Worm (Caenorhabditis elegans) whole organism, late embryonic: Measurements from ENCODE around the gene R03H10.7.
A peak's percentile ranks its signal among the peaks of the same experiment; 100 is the strongest.

ENCODE experiments used
- C08G9.2 ChIP-seq: sonication (generic microtip); optimal IDR thresholded peaks from 2 replicates; lab custom pipeline; 2016; ENCODE audit warnings: mild to moderate bottlenecking, missing genetic modification characterization, moderate library complexity, missing compliant biosample characterization
- F13H6.1 ChIP-seq: sonication (generic microtip); optimal IDR thresholded peaks from 2 replicates; lab custom pipeline; 2016; ENCODE audit warnings: missing genetic modification characterization, missing compliant biosample characterization
- K02D7.2 ChIP-seq: sonication (generic microtip); optimal IDR thresholded peaks from 2 replicates; lab custom pipeline; 2017; ENCODE audit warnings: mild to moderate bottlenecking, missing genetic modification characterization, missing compliant biosample characterization
- ceh-18 ChIP-seq: sonication (generic microtip); optimal IDR thresholded peaks from 2 replicates; lab custom pipeline; 2016; ENCODE audit warnings: missing genetic modification characterization, missing compliant biosample characterization
- ceh-19 ChIP-seq: fragments of 200-800 bp; sonication (Bioruptor generic); optimal IDR thresholded peaks from 2 replicates; lab custom pipeline; 2018; ENCODE audit warnings: mild to moderate bottlenecking, missing genetic modification characterization, missing compliant biosample characterization
- ceh-24 ChIP-seq: sonication (generic microtip); optimal IDR thresholded peaks from 2 replicates; lab custom pipeline; 2016; ENCODE audit warnings: mild to moderate bottlenecking, missing genetic modification characterization, missing compliant biosample characterization
- ceh-30 ChIP-seq: fragments of 150-350 bp; optimal IDR thresholded peaks from 2 replicates; lab custom pipeline; 2014; ENCODE audit warnings: missing biosample characterization, missing genetic modification characterization
- ceh-31 ChIP-seq: sonication (generic microtip); optimal IDR thresholded peaks from 2 replicates; lab custom pipeline; 2016; ENCODE audit warnings: missing genetic modification characterization, missing compliant biosample characterization
- ceh-6 ChIP-seq: fragments of 200-800 bp; sonication (Bioruptor generic); optimal IDR thresholded peaks from 2 replicates; lab custom pipeline; 2018; ENCODE audit warnings: mild to moderate bottlenecking, missing genetic modification characterization, missing compliant biosample characterization
- dmd-4 ChIP-seq: sonication (generic microtip); optimal IDR thresholded peaks from 2 replicates; lab custom pipeline; 2016; ENCODE audit warnings: borderline replicate concordance, missing genetic modification characterization, missing compliant biosample characterization
- ets-4 ChIP-seq: sonication (generic microtip); optimal IDR thresholded peaks from 2 replicates; lab custom pipeline; 2016; ENCODE audit warnings: missing genetic modification characterization, missing compliant biosample characterization
- eyg-1 ChIP-seq: sonication (generic microtip); optimal IDR thresholded peaks from 2 replicates; lab custom pipeline; 2016; ENCODE audit warnings: missing genotype, missing genetic modification characterization, missing compliant biosample characterization
- fkh-6 ChIP-seq: sonication (generic microtip); optimal IDR thresholded peaks from 2 replicates; lab custom pipeline; 2016; ENCODE audit warnings: missing genetic modification characterization, missing compliant biosample characterization
- gmeb-2 ChIP-seq: sonication (generic microtip); optimal IDR thresholded peaks from 2 replicates; lab custom pipeline; 2016; ENCODE audit warnings: missing genetic modification characterization, inconsistent platforms, missing compliant biosample characterization
- hlh-13 ChIP-seq: fragments of 200-800 bp; sonication (Bioruptor generic); optimal IDR thresholded peaks from 2 replicates; lab custom pipeline; 2018; ENCODE audit warnings: mild to moderate bottlenecking, missing genetic modification characterization, missing compliant biosample characterization
- hlh-8 ChIP-seq: sonication (generic microtip); optimal IDR thresholded peaks from 2 replicates; lab custom pipeline; 2016; ENCODE audit warnings: missing genotype, missing genetic modification characterization, missing compliant biosample characterization
- lim-6 ChIP-seq: sonication (generic microtip); optimal IDR thresholded peaks from 2 replicates; lab custom pipeline; 2016; ENCODE audit warnings: missing genetic modification characterization, missing compliant biosample characterization
- lin-11 ChIP-seq: fragments of 200-800 bp; sonication (Bioruptor generic); optimal IDR thresholded peaks from 2 replicates; lab custom pipeline; 2018; ENCODE audit warnings: mild to moderate bottlenecking, missing genetic modification characterization, missing compliant biosample characterization
- madf-2 ChIP-seq: sonication (generic microtip); optimal IDR thresholded peaks from 2 replicates; lab custom pipeline; 2017; ENCODE audit warnings: missing genetic modification characterization, missing compliant biosample characterization
- mec-3 ChIP-seq: sonication (generic microtip); optimal IDR thresholded peaks from 2 replicates; lab custom pipeline; 2016; ENCODE audit warnings: borderline replicate concordance, missing genetic modification characterization, missing compliant biosample characterization
- nfya-1 ChIP-seq: sonication (generic microtip); optimal IDR thresholded peaks from 2 replicates; lab custom pipeline; 2017; ENCODE audit warnings: missing genetic modification characterization, mild to moderate bottlenecking, missing compliant biosample characterization, antibody characterized with exemption, moderate library complexity
- nhr-11 ChIP-seq: fragments of 150-350 bp; optimal IDR thresholded peaks from 2 replicates; lab custom pipeline; 2014; ENCODE audit warnings: missing biosample characterization, missing genetic modification characterization
- pag-3 ChIP-seq: sonication (generic microtip); optimal IDR thresholded peaks from 2 replicates; lab custom pipeline; 2016; ENCODE audit warnings: missing compliant biosample characterization, missing genetic modification characterization, borderline replicate concordance
- pat-9 ChIP-seq: fragments of 200-800 bp; sonication (Bioruptor generic); optimal IDR thresholded peaks from 2 replicates; lab custom pipeline; 2018; ENCODE audit warnings: mild to moderate bottlenecking, missing genetic modification characterization, moderate library complexity, missing compliant biosample characterization
- pqm-1 ChIP-seq: sonication (generic microtip); optimal IDR thresholded peaks from 2 replicates; lab custom pipeline; 2016; ENCODE audit warnings: missing genetic modification characterization, missing compliant biosample characterization
- pros-1 ChIP-seq: fragments of 150-350 bp; optimal IDR thresholded peaks from 2 replicates; lab custom pipeline; 2014; ENCODE audit warnings: missing biosample characterization, missing genetic modification reagents, missing genetic modification characterization
- ref-2 ChIP-seq: sonication (generic microtip); optimal IDR thresholded peaks from 2 replicates; lab custom pipeline; 2016; ENCODE audit warnings: missing genetic modification characterization, missing compliant biosample characterization
- sdc-2 ChIP-seq: sonication (generic microtip); optimal IDR thresholded peaks from 2 replicates; lab custom pipeline; 2016; ENCODE audit warnings: missing genotype, missing genetic modification characterization, missing compliant biosample characterization
- sox-2 ChIP-seq: fragments of 200-800 bp; sonication (Bioruptor generic); IDR thresholded peaks from 2 replicates; pipeline ENCODE4 v1.3.6; 2022; ENCODE audit warnings: missing genetic modification reagents, missing genetic modification characterization, missing compliant biosample characterization
- sox-4 ChIP-seq: sonication (generic microtip); optimal IDR thresholded peaks from 2 replicates; lab custom pipeline; 2017; ENCODE audit warnings: mild to moderate bottlenecking, missing genetic modification characterization, inconsistent platforms, missing compliant biosample characterization
- syd-9 ChIP-seq: sonication (generic microtip); optimal IDR thresholded peaks from 2 replicates; lab custom pipeline; 2016; ENCODE audit warnings: mild to moderate bottlenecking, missing genetic modification characterization, moderate library complexity, missing compliant biosample characterization
- tbx-7 ChIP-seq: sonication (generic microtip); optimal IDR thresholded peaks from 2 replicates; lab custom pipeline; 2016; ENCODE audit warnings: missing genotype, missing genetic modification characterization, missing compliant biosample characterization
- unc-3 ChIP-seq, 2 experiments: fragments of 200-800 bp in 1 of 2; sonication (Bioruptor generic) in 1 of 2; sonication (generic microtip) in 1 of 2; conservative IDR thresholded peaks in 1 of 2; optimal IDR thresholded peaks in 1 of 2; 2 replicates each; pipeline versions ENCODE4 v1.3.6 to Lab custom; 2016 to 2022; ENCODE audit warnings: missing compliant biosample characterization in 2 of 2, missing genetic modification characterization in 2 of 2, missing genetic modification reagents in 1 of 2
- unc-42 ChIP-seq: sonication (generic microtip); optimal IDR thresholded peaks from 2 replicates; lab custom pipeline; 2016; ENCODE audit warnings: missing genotype, missing genetic modification characterization, missing compliant biosample characterization
- ztf-16 ChIP-seq: sonication (generic microtip); optimal IDR thresholded peaks from 2 replicates; lab custom pipeline; 2017; ENCODE audit warnings: missing genetic modification characterization, missing compliant biosample characterization

Gene R03H10.7

ce11 chrII:4152864-4153263, 25.9 kb downstream of the R03H10.7 start:
- TF ChIP-seq pros-1 (tag; lab: Kevin White, UChicago) (no peak), ceh-30 (tag; lab: Kevin White, UChicago) (no peak), pag-3 (tag; lab: Kevin White, UChicago) (no peak), sox-2 (GFP tag; lab: Robert Waterston, UW) (no peak), K02D7.2 (tag; lab: Kevin White, UChicago) (no peak), ref-2 (tag; lab: Kevin White, UChicago) (no peak), F13H6.1 (tag; lab: Kevin White, UChicago) (no peak), pat-9 (tag; lab: Kevin White, UChicago) (no peak)

- peak; percentile 14 for TF ChIP-seq ref-2 (tag; lab: Kevin White, UChicago)
- no peak for TF ChIP-seq ztf-16
- no peak for TF ChIP-seq ceh-6 (GFP tag; lab: Kevin White, UChicago)
- TF ChIP-seq mec-3, result peak; percentile 24
- TF ChIP-seq tbx-7 (tag; lab: Kevin White, UChicago), result no peak
- no peak for TF ChIP-seq C08G9.2
- peak; percentile 16 for TF ChIP-seq ceh-31 (tag; lab: Kevin White, UChicago)
- peak; percentile 16 for TF ChIP-seq nfya-1 (tag; lab: Kevin White, UChicago)
Measured at ce11 chrII:4151499-4152132, 27.1 kb downstream of the R03H10.7 start.

ce11 chrII:4150211-4150610, 28.5 kb downstream of the R03H10.7 start:
- no peak for TF ChIP-seq gmeb-2 (tag; lab: Kevin White, UChicago)
- no peak for TF ChIP-seq ceh-19
- TF ChIP-seq eyg-1 (tag; lab: Kevin White, UChicago), result no peak
- no peak for TF ChIP-seq pqm-1 (tag; lab: Kevin White, UChicago)
- no peak for TF ChIP-seq hlh-13 (GFP tag; lab: Kevin White, UChicago)
- no peak for TF ChIP-seq lin-11 (tag; lab: Kevin White, UChicago)
- no peak for TF ChIP-seq sox-4 (tag; lab: Kevin White, UChicago)
- TF ChIP-seq ceh-18 (tag; lab: Kevin White, UChicago), result no peak
- no peak for TF ChIP-seq ceh-30 (tag; lab: Kevin White, UChicago)

- TF ChIP-seq sdc-2 (tag; lab: Kevin White, UChicago), result no peak
- TF ChIP-seq unc-42 (tag; lab: Kevin White, UChicago), result no peak
- no peak for TF ChIP-seq dmd-4 (tag; lab: Kevin White, UChicago)
- no peak for TF ChIP-seq hlh-13 (GFP tag; lab: Kevin White, UChicago)
- no peak for TF ChIP-seq pros-1 (tag; lab: Kevin White, UChicago)
- TF ChIP-seq ceh-24, result no peak
- TF ChIP-seq sox-2 (GFP tag; lab: Robert Waterston, UW), result no peak
- no peak for TF ChIP-seq fkh-6
- no peak for TF ChIP-seq nfya-1 (tag; lab: Kevin White, UChicago)
- TF ChIP-seq gmeb-2 (tag; lab: Kevin White, UChicago), result no peak
- TF ChIP-seq madf-2 (tag; lab: Kevin White, UChicago), result no peak
- no peak for TF ChIP-seq lim-6 (tag; lab: Kevin White, UChicago)
- no peak for TF ChIP-seq nhr-11
- TF ChIP-seq syd-9 (tag; lab: Kevin White, UChicago), result no peak
- TF ChIP-seq unc-3 (GFP tag; conservative IDR thresholded peaks at IDR 0.05; lab: Robert Waterston, UW), result no peak
- no peak for TF ChIP-seq unc-3 (tag; optimal IDR thresholded peaks at IDR 0.05; lab: Kevin White, UChicago)
- no peak for TF ChIP-seq eyg-1 (tag; lab: Kevin White, UChicago)
- TF ChIP-seq hlh-8 (tag; lab: Kevin White, UChicago), result no peak
- no peak for TF ChIP-seq ceh-18 (tag; lab: Kevin White, UChicago)
- TF ChIP-seq pag-3 (tag; lab: Kevin White, UChicago), result no peak
- TF ChIP-seq ets-4 (tag; lab: Kevin White, UChicago), result no peak
- TF ChIP-seq, all 69 proteins: peak for 0
Measured at ce11 chrII:4146039-4146438, 32.7 kb downstream of the R03H10.7 start, which contains the start of gene F56D3.1. F56D3.1 (plus strand) TSS chrII:4146339.
